Worm (Caenorhabditis elegans) whole organism, young adult: ENCODE data around the gene F22E5.13.

Source experiments
- C17E4.6 ChIP-seq: fragments of 200-800 bp; sonication (Bioruptor generic); IDR thresholded peaks from 2 replicates; pipeline ENCODE4 v1.3.6; 2022; ENCODE audit warnings: missing genetic modification reagents, missing genetic modification characterization, missing compliant biosample characterization
- F57A8.1 ChIP-seq: fragments of 200-800 bp; sonication (Bioruptor generic); optimal IDR thresholded peaks from 2 replicates; lab custom pipeline; 2018; ENCODE audit warnings: mild to moderate bottlenecking, missing genetic modification characterization, moderate library complexity, missing compliant biosample characterization
- F57C9.4 ChIP-seq: sonication (generic microtip); optimal IDR thresholded peaks from 2 replicates; lab custom pipeline; 2017; ENCODE audit warnings: mild to moderate bottlenecking, missing genetic modification characterization, missing compliant biosample characterization
- efl-1 ChIP-seq: fragments of 150-350 bp; optimal IDR thresholded peaks from 2 replicates; lab custom pipeline; 2014; ENCODE audit warnings: missing biosample characterization, missing genetic modification reagents, missing genetic modification characterization
- hmg-1.2 ChIP-seq: fragments of 200-800 bp; sonication (Bioruptor generic); IDR thresholded peaks from 2 replicates; pipeline ENCODE4 v1.3.6; 2022; ENCODE audit warnings: missing genetic modification reagents, missing genetic modification characterization, missing compliant biosample characterization
- nfya-1 ChIP-seq: sonication (generic microtip); optimal IDR thresholded peaks from 2 replicates; lab custom pipeline; 2017; ENCODE audit warnings: antibody characterized with exemption, missing compliant biosample characterization, missing genetic modification characterization, borderline replicate concordance; ENCODE audit not compliant: insufficient read depth
- snpc-4 ChIP-seq, 5 experiments: fragments of 150-350 bp in 1 of 5; sonication (generic microtip) in 4 of 5; optimal IDR thresholded peaks; 2 replicates each; lab custom pipeline; 2014 to 2018; ENCODE audit warnings: missing genetic modification characterization in 5 of 5, missing biosample characterization in 3 of 5, antibody characterized with exemption in 2 of 5, mild to moderate bottlenecking in 2 of 5, missing compliant biosample characterization in 2 of 5, missing genotype in 2 of 5, moderate library complexity in 2 of 5, missing genetic modification reagents in 1 of 5

DNA sequence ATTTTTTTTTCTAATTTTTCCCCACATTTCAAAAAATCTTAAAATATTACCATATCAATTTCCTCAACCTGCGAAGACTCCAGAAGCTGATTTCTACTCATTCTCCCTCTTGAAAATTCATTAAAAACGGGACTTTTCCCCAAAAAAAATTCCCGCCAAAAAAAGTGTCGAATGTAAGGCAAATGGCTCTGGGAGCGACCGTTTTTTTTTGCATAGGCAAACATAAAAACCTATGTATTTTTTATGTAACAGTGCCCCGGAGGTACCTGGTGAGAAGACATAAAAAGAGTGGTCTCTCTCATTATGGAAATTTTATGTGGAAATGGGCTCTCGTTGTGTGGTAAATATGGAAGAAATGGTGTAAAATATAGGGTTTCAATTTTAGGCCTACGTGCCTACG, 34.8 kb upstream of the F22E5.13 start, which contains the start of gene ceh-87:
- TF ChIP-seq F57C9.4, result no peak
- no peak for TF ChIP-seq nfya-1 (tag; lab: Kevin White, UChicago)
- TF ChIP-seq snpc-4 (GFP tag; optimal IDR thresholded peaks at IDR 0.05; lab: Kevin White, UChicago), result no peak
- TF ChIP-seq snpc-4 (tag; optimal IDR thresholded peaks at IDR 0.05; lab: Kevin White, UChicago), result no peak
- no peak for TF ChIP-seq efl-1
- TF ChIP-seq C17E4.6 (GFP tag; lab: Robert Waterston, UW), result no peak
- no peak for TF ChIP-seq hmg-1.2 (GFP tag; lab: Robert Waterston, UW)
- TF ChIP-seq F57A8.1 (GFP tag; lab: Kevin White, UChicago), result no peak
